Fruit fly (Drosophila melanogaster) whole organism: ENCODE data around the gene pasi2.

Experiments used
- CG8478 ChIP-seq: fragments of >200 bp; optimal IDR thresholded peaks from 2 replicates; lab custom pipeline; 2018; ENCODE audit warnings: inconsistent platforms
- Dll ChIP-seq: fragments of >200 bp; optimal IDR thresholded peaks from 2 replicates; lab custom pipeline; 2017
- EcR ChIP-seq, 2 experiments: fragments of >200 bp; optimal IDR thresholded peaks; 2 replicates each; lab custom pipeline; 2017; ENCODE audit warnings: missing biosample characterization in 2 of 2, missing genetic modification characterization in 2 of 2, missing genetic modification reagents in 2 of 2
- pan ChIP-seq: fragments of >200 bp; optimal IDR thresholded peaks from 2 replicates; lab custom pipeline; 2017
- psq ChIP-seq: fragments of >200 bp; optimal IDR thresholded peaks from 2 replicates; lab custom pipeline; 2017
- usp ChIP-seq: fragments of >200 bp; optimal IDR thresholded peaks from 2 replicates; lab custom pipeline; 2017; ENCODE audit warnings: missing biosample characterization, missing genetic modification characterization, mixed read lengths

Gene pasi2

dm6 chr3R:9340076-9340315 is 5.0 kb downstream of the pasi2 start, which contains the start of gene drn:
Gene drn (plus strand): TSS chr3R:9340216.
- TF ChIP-seq usp (GFP tag; lab: Kevin White, UChicago) (no peak), psq (no peak), Dll (no peak), pan (no peak), EcR (GFP tag; optimal IDR thresholded peaks at IDR 0.05; lab: Kevin White, UChicago) (no peak), CG8478 (lab: Kevin White, UChicago) (no peak)

- no peak for TF ChIP-seq psq
- no peak for TF ChIP-seq Dll
- TF ChIP-seq pan: peak; percentile 74
- TF ChIP-seq CG8478 (lab: Kevin White, UChicago): no peak
- TF ChIP-seq usp (GFP tag; lab: Kevin White, UChicago): no peak
- no peak for TF ChIP-seq EcR (GFP tag; optimal IDR thresholded peaks at IDR 0.05; lab: Kevin White, UChicago)
Observed at dm6 chr3R:9340425-9341188, 5.6 kb downstream of the pasi2 start.

DNA sequence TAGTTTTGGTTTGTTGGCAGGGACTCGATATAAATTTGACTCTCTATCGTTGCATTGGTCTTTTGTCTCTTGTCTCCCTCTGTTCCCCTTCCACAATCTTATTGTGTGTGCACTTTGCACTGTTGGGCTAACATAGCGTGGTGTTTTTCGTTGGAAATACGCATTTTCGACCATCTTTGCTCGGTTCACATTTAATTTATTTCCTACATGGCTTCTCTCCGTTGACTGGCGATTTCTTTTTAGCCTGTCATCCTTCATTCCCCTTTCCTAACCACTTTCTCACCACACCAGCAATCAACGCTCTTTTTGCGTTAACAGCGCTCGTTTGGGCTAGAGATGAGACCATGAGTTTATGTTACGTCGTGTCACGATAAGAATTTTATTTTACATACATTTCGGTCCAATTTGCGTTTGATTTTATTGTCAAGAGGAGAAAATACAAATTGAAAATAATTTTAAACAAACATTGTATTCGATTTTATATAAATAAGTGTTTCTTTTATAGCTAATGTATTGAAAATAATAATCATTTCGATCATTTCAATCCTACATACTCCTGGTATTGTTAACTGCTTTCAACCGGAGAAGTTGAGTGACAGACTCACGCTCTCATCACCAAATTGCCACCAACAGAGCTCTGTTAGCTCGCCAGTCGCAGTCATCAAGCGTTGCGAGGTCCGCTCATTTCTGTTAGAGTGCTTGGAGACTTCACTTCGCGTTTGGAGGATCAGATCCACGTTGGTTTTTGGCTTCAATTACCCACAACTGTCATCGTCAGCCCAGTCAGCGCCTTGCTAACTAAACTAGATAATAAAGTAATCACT is 6.4 kb downstream of the pasi2 start:
- no peak for TF ChIP-seq psq
- no peak for TF ChIP-seq Dll
- no peak for TF ChIP-seq usp (GFP tag; lab: Kevin White, UChicago)
- no peak for TF ChIP-seq EcR (GFP tag; optimal IDR thresholded peaks at IDR 0.05; lab: Kevin White, UChicago)
- TF ChIP-seq pan: no peak
- no peak for TF ChIP-seq CG8478 (lab: Kevin White, UChicago)

- TF ChIP-seq EcR (GFP tag; optimal IDR thresholded peaks at IDR 0.05; lab: Kevin White, UChicago) (no peak), pan (no peak), Dll (no peak), psq (no peak)
Observed at dm6 chr3R:9342248-9342882, 7.4 kb downstream of the pasi2 start.

dm6 chr3R:9343022-9343587 is 8.1 kb downstream of the pasi2 start:
- no peak for TF ChIP-seq EcR (GFP tag; optimal IDR thresholded peaks at IDR 0.05; lab: Kevin White, UChicago)
- no peak for TF ChIP-seq Dll
- no peak for TF ChIP-seq CG8478 (lab: Kevin White, UChicago)
- TF ChIP-seq pan: no peak
- TF ChIP-seq psq: no peak
- no peak for TF ChIP-seq usp (GFP tag; lab: Kevin White, UChicago)

DNA sequence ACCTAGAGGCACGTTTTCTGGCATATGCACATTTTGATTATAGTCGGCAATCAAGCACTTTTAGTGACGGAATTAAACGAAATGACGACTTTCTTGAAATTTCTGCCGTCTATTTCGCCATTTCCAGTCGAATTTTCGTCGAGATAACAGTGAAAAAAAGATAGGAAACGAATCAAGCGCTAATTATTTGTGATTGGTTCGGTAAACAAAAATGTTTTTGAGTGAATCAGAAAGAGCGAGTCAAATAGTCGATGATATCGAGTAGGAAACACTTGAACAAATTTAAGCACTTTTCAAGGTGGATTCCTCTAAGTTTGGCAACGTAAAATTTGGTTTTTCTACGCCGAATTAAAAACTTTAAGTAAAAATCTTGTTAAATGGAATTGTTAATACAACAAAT is 8.7 kb downstream of the pasi2 start:
- TF ChIP-seq Dll: no peak
- TF ChIP-seq usp (GFP tag; lab: Kevin White, UChicago): no peak
- no peak for TF ChIP-seq EcR (GFP tag; optimal IDR thresholded peaks at IDR 0.05; lab: Kevin White, UChicago)
- no peak for TF ChIP-seq psq
- TF ChIP-seq CG8478 (lab: Kevin White, UChicago): no peak
- TF ChIP-seq pan: no peak

- no peak for TF ChIP-seq EcR (GFP tag; optimal IDR thresholded peaks at IDR 0.05; lab: Kevin White, UChicago)
- peak; percentile 20 for TF ChIP-seq pan
Observed at dm6 chr3R:9344186-9344790, 9.3 kb downstream of the pasi2 start.

- TF ChIP-seq CG8478 (lab: Kevin White, UChicago): no peak
- TF ChIP-seq Dll: no peak
- TF ChIP-seq psq: no peak
- TF ChIP-seq EcR (GFP tag; optimal IDR thresholded peaks at IDR 0.05; lab: Kevin White, UChicago): no peak
- TF ChIP-seq pan: no peak
- no peak for TF ChIP-seq usp (GFP tag; lab: Kevin White, UChicago)
Observed at dm6 chr3R:9344791-9345208, 9.8 kb downstream of the pasi2 start.

- TF ChIP-seq usp (GFP tag; lab: Kevin White, UChicago): no peak
- peak in 1 of 2 experiments; percentile 4 for TF ChIP-seq EcR (GFP tag; optimal IDR thresholded peaks at IDR 0.05; lab: Kevin White, UChicago)
Observed at dm6 chr3R:9345904-9346303, 10.9 kb downstream of the pasi2 start.

DNA sequence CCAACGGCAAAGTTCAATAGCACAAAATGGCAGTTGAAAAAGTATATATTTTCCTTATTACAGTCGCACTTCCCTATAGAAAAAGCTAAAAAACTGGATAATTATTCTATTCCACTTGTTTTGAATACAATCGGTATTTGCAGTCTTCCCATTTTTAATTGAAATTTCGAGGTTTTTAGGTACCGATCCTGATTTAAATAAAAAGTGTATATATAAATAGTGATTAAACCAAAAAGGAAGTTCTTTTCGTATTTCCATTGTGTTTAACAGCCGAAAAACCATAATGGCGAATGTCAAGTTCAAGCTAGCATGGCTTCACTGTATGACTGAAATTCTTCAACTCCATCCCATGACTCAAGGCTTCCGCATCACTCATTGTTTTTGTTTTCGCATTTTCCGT is 11.6 kb downstream of the pasi2 start:
- no peak for TF ChIP-seq usp (GFP tag; lab: Kevin White, UChicago)
- no peak for TF ChIP-seq pan

DNA sequence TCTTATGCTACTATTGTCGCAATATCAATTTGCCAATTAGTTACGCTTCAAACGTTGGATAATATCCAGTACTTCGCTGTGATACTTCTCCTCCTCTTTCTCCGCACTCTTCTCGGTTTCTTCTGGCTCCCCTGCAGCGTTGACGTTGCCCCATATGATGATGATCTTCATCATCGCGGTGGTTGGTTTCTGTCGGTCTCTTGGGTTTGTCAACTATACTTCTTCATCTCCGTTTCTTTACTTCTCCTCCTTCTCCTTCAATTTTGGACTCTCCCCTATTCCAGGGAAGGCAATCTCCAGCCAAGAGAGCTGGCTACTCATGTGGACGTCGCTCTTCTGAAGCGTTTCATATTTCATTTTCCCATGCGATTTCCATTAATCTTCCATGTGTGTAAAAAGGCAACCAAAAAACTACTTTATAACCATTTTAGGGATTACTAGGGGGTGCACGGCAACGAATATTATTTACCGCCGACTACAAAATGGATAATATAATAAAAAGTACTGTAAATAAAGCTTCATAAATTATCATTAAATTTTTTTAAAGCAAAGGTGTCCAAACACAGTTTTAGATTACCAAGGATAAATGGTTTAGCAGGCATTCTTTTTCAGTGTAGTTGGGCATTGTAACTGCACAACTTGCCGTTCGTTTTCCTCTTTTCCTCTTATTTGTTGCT is 12.9 kb downstream of the pasi2 start:
- TF ChIP-seq Dll (no peak), EcR (GFP tag; optimal IDR thresholded peaks at IDR 0.05; lab: Kevin White, UChicago) (no peak), psq (no peak), CG8478 (lab: Kevin White, UChicago) (no peak), pan (no peak), usp (GFP tag; lab: Kevin White, UChicago) (no peak)

DNA sequence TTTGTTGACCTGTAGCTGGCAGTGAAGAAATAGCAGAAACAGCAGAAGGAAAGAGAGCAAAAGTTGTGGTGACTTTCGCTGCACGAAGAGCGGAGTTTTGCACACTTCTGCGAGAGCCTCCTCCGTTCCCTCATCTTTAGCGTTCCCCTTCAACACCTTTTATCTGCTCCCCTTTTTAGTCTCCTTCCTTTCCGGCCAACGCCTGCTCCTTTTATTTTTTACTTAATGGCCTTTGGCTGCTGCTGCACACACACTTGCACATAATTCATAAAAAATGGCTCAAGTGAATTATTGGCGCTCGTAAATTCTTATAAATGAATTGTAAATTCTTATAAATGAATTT is 13.4 kb downstream of the pasi2 start:
- TF ChIP-seq Dll (no peak), pan (no peak), CG8478 (lab: Kevin White, UChicago) (no peak), EcR (GFP tag; optimal IDR thresholded peaks at IDR 0.05; lab: Kevin White, UChicago) (no peak), psq (no peak), usp (GFP tag; lab: Kevin White, UChicago) (no peak)
